Worm (Caenorhabditis elegans) whole organism, L1 larva: Measurements from ENCODE around the gene H38K22.9.

Experiments used
- C04F5.9 ChIP-seq: sonication (generic microtip); optimal IDR thresholded peaks from 2 replicates; lab custom pipeline; 2016; ENCODE audit warnings: missing genetic modification characterization, missing compliant biosample characterization
- C16A3.4 ChIP-seq: fragments of 150-350 bp; optimal IDR thresholded peaks from 2 replicates; lab custom pipeline; 2014; ENCODE audit warnings: missing biosample characterization, missing genetic modification characterization
- aha-1 ChIP-seq: fragments of 150-350 bp; optimal IDR thresholded peaks from 2 replicates; lab custom pipeline; 2014; ENCODE audit warnings: missing biosample characterization, missing genetic modification characterization
- aly-2 ChIP-seq: fragments of 150-350 bp; optimal IDR thresholded peaks from 2 replicates; lab custom pipeline; 2014; ENCODE audit warnings: missing biosample characterization, missing genetic modification characterization
- ama-1 ChIP-seq: fragments of 150-350 bp; optimal IDR thresholded peaks from 2 replicates; lab custom pipeline; 2014
- ceh-82 ChIP-seq, 3 experiments: fragments of 150-350 bp in 1 of 3; sonication (generic microtip) in 2 of 3; optimal IDR thresholded peaks; 2 replicates each; lab custom pipeline; 2014 to 2017; ENCODE audit warnings: missing biosample characterization in 3 of 3, missing genetic modification characterization in 3 of 3
- ceh-88 ChIP-seq: fragments of 200-800 bp; sonication (Bioruptor generic); IDR thresholded peaks from 2 replicates; pipeline ENCODE4 v1.3.6; 2022; ENCODE audit warnings: missing genetic modification characterization, missing compliant biosample characterization
- dpl-1 ChIP-seq, 3 experiments: fragments of 150-350 bp in 2 of 3; sonication (generic microtip) in 1 of 3; optimal IDR thresholded peaks; 2 replicates each; lab custom pipeline; 2014 to 2017; ENCODE audit warnings: missing biosample characterization in 3 of 3, missing genetic modification characterization in 3 of 3, missing genetic modification reagents in 3 of 3
- efl-1 ChIP-seq, 4 experiments: fragments of 150-350 bp; optimal IDR thresholded peaks in 3 of 4; peaks in 1 of 4; 1 replicate in 1 of 4; 2 replicates in 3 of 4; lab custom pipeline; 2014; ENCODE audit warnings: missing biosample characterization in 2 of 4, missing genetic modification characterization in 2 of 4, missing genetic modification reagents in 2 of 4
- egl-13 ChIP-seq: sonication (generic microtip); optimal IDR thresholded peaks from 2 replicates; lab custom pipeline; 2016; ENCODE audit warnings: missing genotype, missing genetic modification reagents, missing genetic modification characterization, missing compliant biosample characterization
- egl-27 ChIP-seq, 2 experiments: fragments of 150-350 bp in 1 of 2; sonication (generic microtip); optimal IDR thresholded peaks; 3 replicates each; lab custom pipeline; 2017 to 2018; ENCODE audit warnings: missing biosample characterization in 2 of 2, missing genetic modification characterization in 2 of 2, missing genetic modification reagents in 2 of 2
- ets-5 ChIP-seq: fragments of 200-800 bp; sonication (Bioruptor generic); IDR thresholded peaks from 2 replicates; pipeline ENCODE4 v1.3.6; 2022; ENCODE audit warnings: missing genetic modification characterization, missing compliant biosample characterization
- fos-1 ChIP-seq: fragments of 150-350 bp; optimal IDR thresholded peaks from 2 replicates; lab custom pipeline; 2014; ENCODE audit warnings: missing biosample characterization, missing genetic modification characterization
- grh-1 ChIP-seq: fragments of 200-800 bp; sonication (Bioruptor generic); IDR thresholded peaks from 2 replicates; pipeline ENCODE4 v1.3.6; 2022; ENCODE audit warnings: missing genetic modification reagents, missing genetic modification characterization, missing compliant biosample characterization
- hlh-17 ChIP-seq: fragments of 200-800 bp; sonication (Bioruptor generic); optimal IDR thresholded peaks from 2 replicates; lab custom pipeline; 2018; ENCODE audit warnings: missing genetic modification characterization, mild to moderate bottlenecking, missing compliant biosample characterization, moderate library complexity, borderline replicate concordance
- irx-1 ChIP-seq: sonication (generic microtip); optimal IDR thresholded peaks from 2 replicates; lab custom pipeline; 2016; ENCODE audit warnings: missing genetic modification characterization, missing compliant biosample characterization
- jun-1 ChIP-seq: fragments of 150-350 bp; optimal IDR thresholded peaks from 2 replicates; lab custom pipeline; 2014; ENCODE audit warnings: missing biosample characterization, missing genetic modification reagents, missing genetic modification characterization
- lin-14 ChIP-seq: fragments of 200-800 bp; sonication (Bioruptor generic); optimal IDR thresholded peaks from 2 replicates; lab custom pipeline; 2018; ENCODE audit warnings: mild to moderate bottlenecking, missing genetic modification characterization, moderate library complexity, missing compliant biosample characterization
- lir-3 ChIP-seq: sonication (generic microtip); optimal IDR thresholded peaks from 2 replicates; lab custom pipeline; 2016; ENCODE audit warnings: mild to moderate bottlenecking, missing genetic modification characterization, moderate library complexity, missing compliant biosample characterization; ENCODE audit not compliant: poor library complexity
- lsy-2 ChIP-seq, 2 experiments: fragments of 150-350 bp; optimal IDR thresholded peaks; 2 replicates each; lab custom pipeline; 2014; ENCODE audit warnings: missing biosample characterization in 2 of 2, missing genetic modification characterization in 2 of 2
- mab-9 ChIP-seq: fragments of 200-800 bp; sonication (Bioruptor generic); IDR thresholded peaks from 2 replicates; pipeline ENCODE4 v1.3.6; 2022; ENCODE audit warnings: missing genetic modification reagents, missing genetic modification characterization, missing compliant biosample characterization
- mdl-1 ChIP-seq, 2 experiments: fragments of 150-350 bp; optimal IDR thresholded peaks; 2 replicates each; lab custom pipeline; 2014 to 2017; ENCODE audit warnings: missing biosample characterization in 2 of 2, missing genetic modification characterization in 2 of 2, inconsistent platforms in 1 of 2
- nhr-19 ChIP-seq: fragments of 200-800 bp; sonication (Bioruptor generic); conservative IDR thresholded peaks from 2 replicates; pipeline ENCODE4 v1.3.6; 2022; ENCODE audit warnings: missing genetic modification characterization, missing compliant biosample characterization
- nhr-20 ChIP-seq: sonication (generic microtip); optimal IDR thresholded peaks from 2 replicates; lab custom pipeline; 2016; ENCODE audit warnings: mild to moderate bottlenecking, missing genetic modification characterization, missing compliant biosample characterization
- nhr-28 ChIP-seq: fragments of 150-350 bp; optimal IDR thresholded peaks from 2 replicates; lab custom pipeline; 2014; ENCODE audit warnings: missing biosample characterization, missing genetic modification characterization
- nhr-85 ChIP-seq: sonication (generic microtip); peaks from one replicate; lab custom pipeline; 2016; ENCODE audit warnings: missing genetic modification characterization, inconsistent platforms, missing compliant biosample characterization
- rnt-1 ChIP-seq: sonication (generic microtip); optimal IDR thresholded peaks from 2 replicates; lab custom pipeline; 2016; ENCODE audit warnings: mild to moderate bottlenecking, missing genetic modification characterization, moderate library complexity, missing compliant biosample characterization
- snu-23 ChIP-seq: sonication (generic microtip); optimal IDR thresholded peaks from 2 replicates; lab custom pipeline; 2016; ENCODE audit warnings: missing genetic modification characterization, missing compliant biosample characterization
- sox-4 ChIP-seq: sonication (generic microtip); optimal IDR thresholded peaks from 2 replicates; lab custom pipeline; 2016; ENCODE audit warnings: missing genetic modification characterization, missing compliant biosample characterization
- sup-37 ChIP-seq: fragments of 200-800 bp; sonication (Bioruptor generic); optimal IDR thresholded peaks from 2 replicates; lab custom pipeline; 2018; ENCODE audit warnings: mild to moderate bottlenecking, missing genetic modification characterization, missing compliant biosample characterization
- tlp-1 ChIP-seq: fragments of 150-350 bp; optimal IDR thresholded peaks from 2 replicates; lab custom pipeline; 2014; ENCODE audit warnings: missing biosample characterization, missing genetic modification characterization
- unc-130 ChIP-seq: fragments of 150-350 bp; optimal IDR thresholded peaks from 2 replicates; lab custom pipeline; 2017; ENCODE audit warnings: missing biosample characterization, missing genetic modification characterization, inconsistent platforms
- unc-30 ChIP-seq: sonication (generic microtip); optimal IDR thresholded peaks from 2 replicates; lab custom pipeline; 2017; ENCODE audit warnings: missing biosample characterization, missing genetic modification characterization
- unc-86 ChIP-seq: sonication (generic microtip); optimal IDR thresholded peaks from 2 replicates; lab custom pipeline; 2016; ENCODE audit warnings: missing genetic modification characterization, missing compliant biosample characterization
- unc-98 ChIP-seq: fragments of 200-800 bp; sonication (Bioruptor generic); IDR thresholded peaks from 2 replicates; pipeline ENCODE4 v1.3.6; 2022; ENCODE audit warnings: missing genetic modification characterization, missing compliant biosample characterization
- vab-15 ChIP-seq: sonication (generic microtip); optimal IDR thresholded peaks from 2 replicates; lab custom pipeline; 2017; ENCODE audit warnings: missing genotype, mild to moderate bottlenecking, missing genetic modification characterization, missing compliant biosample characterization
- xbp-1 ChIP-seq: sonication (generic microtip); optimal IDR thresholded peaks from 2 replicates; lab custom pipeline; 2016; ENCODE audit warnings: missing genetic modification characterization, missing compliant biosample characterization
- zip-4 ChIP-seq: fragments of 200-800 bp; sonication (Bioruptor generic); optimal IDR thresholded peaks from 2 replicates; lab custom pipeline; 2018; ENCODE audit warnings: mild to moderate bottlenecking, missing genetic modification characterization, moderate library complexity, missing compliant biosample characterization
- ztf-11 ChIP-seq, 2 experiments: sonication (generic microtip); optimal IDR thresholded peaks; 2 replicates each; lab custom pipeline; 2016 to 2017; ENCODE audit warnings: missing genetic modification characterization in 2 of 2, missing biosample characterization in 1 of 2, missing compliant biosample characterization in 1 of 2
- ztf-4 ChIP-seq: fragments of 150-350 bp; optimal IDR thresholded peaks from 2 replicates; lab custom pipeline; 2014; ENCODE audit warnings: missing biosample characterization, missing genetic modification characterization

The H38K22.9 gene

ce11 chrIII:4323859-4324258, at the start of gene H38K22.9:
H38K22.9 (plus strand) TSS chrIII:4324159.
- TF ChIP-seq rnt-1 (no peak), ztf-11 (tag; optimal IDR thresholded peaks at IDR 0.05; lab: Kevin White, UChicago) (no peak), nhr-85 (peak; percentile 25), irx-1 (tag; lab: Kevin White, UChicago) (no peak), sox-4 (tag; lab: Kevin White, UChicago) (no peak), zip-4 (no peak), jun-1 (no peak), efl-1 (optimal IDR thresholded peaks at IDR 0.05; lab: Kevin White, UChicago) (no peak), efl-1 (GFP tag; optimal IDR thresholded peaks at IDR 0.05 in 1 of 2; lab: Kevin White, UChicago) (peak in 1 of 2 experiments; percentile 63)

ce11 chrIII:4274524-4274923, 49.4 kb upstream of the H38K22.9 start:
- TF ChIP-seq ztf-4 (tag; lab: Kevin White, UChicago) (no peak), ama-1 (lab: Kevin White, UChicago) (no peak), ceh-88 (GFP tag; lab: Robert Waterston, UW) (no peak), dpl-1 (GFP tag; optimal IDR thresholded peaks at IDR 0.05; lab: Kevin White, UChicago) (no peak), fos-1 (tag; lab: Kevin White, UChicago) (no peak), lin-14 (peak; percentile 12), snu-23 (GFP tag; lab: Kevin White, UChicago) (no peak), lir-3 (tag; lab: Kevin White, UChicago) (no peak), zip-4 (no peak), efl-1 (optimal IDR thresholded peaks at IDR 0.05; lab: Kevin White, UChicago) (no peak), efl-1 (GFP tag; optimal IDR thresholded peaks at IDR 0.05 in 1 of 2; lab: Kevin White, UChicago) (peak in 1 of 2 experiments; percentile 49), aly-2 (tag; lab: Kevin White, UChicago) (no peak), vab-15 (tag; lab: Kevin White, UChicago) (no peak)
- TF ChIP-seq, all 84 proteins: peak for 2

ce11 chrIII:4275704-4276103, 48.3 kb upstream of the H38K22.9 start:
- TF ChIP-seq fos-1 (tag; lab: Kevin White, UChicago), result no peak
- TF ChIP-seq irx-1 (tag; lab: Kevin White, UChicago), result no peak
- no peak for TF ChIP-seq C04F5.9
- TF ChIP-seq sox-4 (tag; lab: Kevin White, UChicago), result no peak
- no peak for TF ChIP-seq sup-37 (GFP tag; lab: Kevin White, UChicago)
- TF ChIP-seq dpl-1 (GFP tag; optimal IDR thresholded peaks at IDR 0.05; lab: Kevin White, UChicago), result peak; percentile 14 to 55 (median 50)
- peak; percentile 31 for TF ChIP-seq nhr-85
- TF ChIP-seq unc-98 (GFP tag; lab: Robert Waterston, UW), result no peak
- TF ChIP-seq efl-1 (optimal IDR thresholded peaks at IDR 0.05; lab: Kevin White, UChicago), result peak in 1 of 2 experiments; percentile 38
- peak; percentile 54 to 96 for TF ChIP-seq efl-1 (GFP tag; optimal IDR thresholded peaks at IDR 0.05 in 1 of 2; lab: Kevin White, UChicago)
- no peak for TF ChIP-seq ceh-82 (tag; optimal IDR thresholded peaks at IDR 0.05; lab: Kevin White, UChicago)
- TF ChIP-seq xbp-1 (tag; lab: Kevin White, UChicago), result peak; percentile 47
- no peak for TF ChIP-seq ceh-88 (GFP tag; lab: Robert Waterston, UW)
- no peak for TF ChIP-seq C16A3.4 (tag; lab: Kevin White, UChicago)
- TF ChIP-seq lsy-2 (tag; optimal IDR thresholded peaks at IDR 0.05; lab: Kevin White, UChicago), result peak in 1 of 2 experiments; percentile 14
- no peak for TF ChIP-seq aha-1 (tag; lab: Kevin White, UChicago)
- TF ChIP-seq ets-5 (GFP tag; lab: Robert Waterston, UW), result no peak
- no peak for TF ChIP-seq nhr-19
- no peak for TF ChIP-seq egl-27 (tag; optimal IDR thresholded peaks at IDR 0.05; lab: Kevin White, UChicago)

ce11 chrIII:4276277-4276676, 47.7 kb upstream of the H38K22.9 start:
- TF ChIP-seq nhr-20 (tag; lab: Kevin White, UChicago), result no peak
- no peak for TF ChIP-seq hlh-17 (GFP tag; lab: Kevin White, UChicago)
- TF ChIP-seq unc-30 (tag; lab: Kevin White, UChicago), result no peak

ce11 chrIII:4277762-4278161, 46.2 kb upstream of the H38K22.9 start:
- TF ChIP-seq tlp-1 (tag; lab: Kevin White, UChicago), result no peak
- TF ChIP-seq mdl-1 (tag; optimal IDR thresholded peaks at IDR 0.05; lab: Kevin White, UChicago), result no peak
- TF ChIP-seq mab-9 (GFP tag; lab: Robert Waterston, UW), result no peak
- TF ChIP-seq unc-86, result no peak
- TF ChIP-seq efl-1 (optimal IDR thresholded peaks at IDR 0.05; lab: Kevin White, UChicago), result no peak
- no peak for TF ChIP-seq efl-1 (GFP tag; optimal IDR thresholded peaks at IDR 0.05 in 1 of 2; lab: Kevin White, UChicago)
- no peak for TF ChIP-seq grh-1 (GFP tag; lab: Robert Waterston, UW)
- TF ChIP-seq aha-1 (tag; lab: Kevin White, UChicago), result no peak
- TF ChIP-seq egl-13 (tag; lab: Kevin White, UChicago), result no peak
- no peak for TF ChIP-seq unc-130 (tag; lab: Kevin White, UChicago)
- TF ChIP-seq jun-1, result no peak
- no peak for TF ChIP-seq nhr-28 (tag; lab: Kevin White, UChicago)
- no peak for TF ChIP-seq sup-37 (GFP tag; lab: Kevin White, UChicago)
